Fruit fly (Drosophila melanogaster) whole organism, prepupa: Measurements from ENCODE around the gene Ccz1.

Source experiments
- Blimp-1 ChIP-seq: fragments of 200-800 bp; sonication (Bioruptor generic); optimal IDR thresholded peaks from 3 replicates; lab custom pipeline; 2017; ENCODE audit warnings: missing biosample characterization, missing genetic modification characterization, mild to moderate bottlenecking, moderate library complexity, missing genetic modification reagents
- CG10631 ChIP-seq: fragments of 200-800 bp; sonication (Bioruptor generic); optimal IDR thresholded peaks from 2 replicates; lab custom pipeline; 2016; ENCODE audit warnings: missing biosample characterization, missing genetic modification characterization
- CG10669 ChIP-seq: fragments of 200-800 bp; sonication (Bioruptor generic); optimal IDR thresholded peaks from 3 replicates; lab custom pipeline; 2018; ENCODE audit warnings: missing biosample characterization, mild to moderate bottlenecking, missing genetic modification characterization, moderate library complexity
- CG11294 ChIP-seq: fragments of 200-800 bp; sonication (Bioruptor generic); IDR thresholded peaks from 2 replicates; pipeline ENCODE4 v1.3.6; 2022; ENCODE audit warnings: missing biosample characterization, missing genetic modification characterization
- CG11762 ChIP-seq: fragments of 200-800 bp; sonication (Bioruptor generic); optimal IDR thresholded peaks from 3 replicates; lab custom pipeline; 2016; ENCODE audit warnings: missing biosample characterization, missing genetic modification characterization; ENCODE audit not compliant: insufficient read depth
- CG11902 ChIP-seq: fragments of 200-800 bp; sonication (Bioruptor generic); optimal IDR thresholded peaks from 3 replicates; lab custom pipeline; 2016; ENCODE audit warnings: missing biosample characterization, missing genetic modification characterization
- CG15336 ChIP-seq: fragments of 200-800 bp; sonication (Bioruptor generic); IDR thresholded peaks from 2 replicates; pipeline ENCODE4 v1.3.6; 2022; ENCODE audit warnings: missing biosample characterization, missing genetic modification characterization
- CG1621 ChIP-seq: fragments of 200-800 bp; sonication (Bioruptor generic); optimal IDR thresholded peaks from 3 replicates; lab custom pipeline; 2018; ENCODE audit warnings: missing biosample characterization, mild to moderate bottlenecking, missing genetic modification characterization
- CG16779 ChIP-seq: fragments of 200-800 bp; sonication (Bioruptor generic); optimal IDR thresholded peaks from 3 replicates; lab custom pipeline; 2017; ENCODE audit warnings: missing biosample characterization, mild to moderate bottlenecking, missing genetic modification characterization
- CG31627 ChIP-seq: fragments of 200-800 bp; sonication (Bioruptor generic); optimal IDR thresholded peaks from 3 replicates; lab custom pipeline; 2016; ENCODE audit warnings: missing biosample characterization, missing genetic modification characterization
- CG32006 ChIP-seq: fragments of 200-800 bp; sonication (Bioruptor generic); optimal IDR thresholded peaks from 3 replicates; lab custom pipeline; 2017; ENCODE audit warnings: missing biosample characterization, mild to moderate bottlenecking, missing genetic modification characterization
- CG34406 ChIP-seq: fragments of 200-800 bp; sonication (Bioruptor generic); optimal IDR thresholded peaks from 3 replicates; lab custom pipeline; 2016; ENCODE audit warnings: missing biosample characterization, missing genetic modification characterization
- CG3919 ChIP-seq: fragments of 200-800 bp; sonication (Bioruptor generic); optimal IDR thresholded peaks from 3 replicates; lab custom pipeline; 2016; ENCODE audit warnings: missing biosample characterization, missing genetic modification characterization
- CG4318 ChIP-seq: fragments of 200-800 bp; sonication (Bioruptor generic); optimal IDR thresholded peaks from 3 replicates; lab custom pipeline; 2017; ENCODE audit warnings: missing biosample characterization, mild to moderate bottlenecking, missing genetic modification characterization
- CG6163 ChIP-seq: fragments of 200-800 bp; sonication (Bioruptor generic); IDR thresholded peaks from 3 replicates; pipeline ENCODE4 v1.3.6; 2022; ENCODE audit warnings: missing biosample characterization, missing genetic modification characterization
- CG6276 ChIP-seq: fragments of 200-800 bp; sonication (Bioruptor generic); optimal IDR thresholded peaks from 2 replicates; lab custom pipeline; 2017; ENCODE audit warnings: missing biosample characterization, mild to moderate bottlenecking, missing genetic modification characterization
- CG6808 ChIP-seq: fragments of 200-800 bp; sonication (Bioruptor generic); optimal IDR thresholded peaks from 3 replicates; lab custom pipeline; 2017; ENCODE audit warnings: missing biosample characterization, missing genetic modification characterization, mild to moderate bottlenecking, moderate library complexity, missing genetic modification reagents
- CG7368 ChIP-seq: fragments of 200-800 bp; sonication (Bioruptor generic); optimal IDR thresholded peaks from 3 replicates; lab custom pipeline; 2016; ENCODE audit warnings: missing biosample characterization, missing genetic modification characterization
- CG8119 ChIP-seq: fragments of 200-800 bp; sonication (Bioruptor generic); IDR thresholded peaks from 3 replicates; pipeline ENCODE4 v1.3.6; 2022; ENCODE audit warnings: missing biosample characterization, missing genetic modification characterization
- CG8319 ChIP-seq: fragments of 200-800 bp; sonication (Bioruptor generic); optimal IDR thresholded peaks from 3 replicates; lab custom pipeline; 2016; ENCODE audit warnings: missing biosample characterization, missing genetic modification characterization
- CG9139 ChIP-seq: fragments of 200-800 bp; sonication (Bioruptor generic); optimal IDR thresholded peaks from 3 replicates; lab custom pipeline; 2017; ENCODE audit warnings: missing biosample characterization, mild to moderate bottlenecking, missing genetic modification characterization
- Eip75B ChIP-seq: fragments of 200-800 bp; sonication (Bioruptor generic); optimal IDR thresholded peaks from 3 replicates; lab custom pipeline; 2016; ENCODE audit warnings: missing biosample characterization, missing genetic modification characterization
- Eip78C ChIP-seq: fragments of 200-800 bp; sonication (Bioruptor generic); peaks from one replicate; lab custom pipeline; 2016; ENCODE audit warnings: missing biosample characterization, missing genetic modification characterization
- Eip93F ChIP-seq: fragments of 200-800 bp; sonication (Bioruptor generic); optimal IDR thresholded peaks from 2 replicates; lab custom pipeline; 2016; ENCODE audit warnings: missing biosample characterization, mild to moderate bottlenecking, missing genetic modification characterization
- Ets21C ChIP-seq: fragments of 200-800 bp; sonication (Bioruptor generic); optimal IDR thresholded peaks from 3 replicates; lab custom pipeline; 2016; ENCODE audit warnings: missing biosample characterization, missing genetic modification characterization
- Ets96B ChIP-seq: fragments of 200-800 bp; optimal IDR thresholded peaks from 2 replicates; lab custom pipeline; 2019; ENCODE audit warnings: missing biosample characterization, mild to moderate bottlenecking, missing genetic modification characterization, moderate library complexity
- Hr39 ChIP-seq: fragments of 200-800 bp; sonication (Bioruptor generic); optimal IDR thresholded peaks from 2 replicates; lab custom pipeline; 2016; ENCODE audit warnings: missing biosample characterization, missing genetic modification characterization
- Hr4 ChIP-seq: fragments of 200-800 bp; sonication (Bioruptor generic); optimal IDR thresholded peaks from 3 replicates; lab custom pipeline; 2016; ENCODE audit warnings: missing biosample characterization, missing genetic modification characterization
- Lpt ChIP-seq: fragments of 200-800 bp; sonication (Bioruptor generic); optimal IDR thresholded peaks from 3 replicates; lab custom pipeline; 2016; ENCODE audit warnings: missing biosample characterization, missing genetic modification characterization
- Met ChIP-seq: fragments of 200-800 bp; sonication (Bioruptor generic); optimal IDR thresholded peaks from 3 replicates; lab custom pipeline; 2016; ENCODE audit warnings: missing biosample characterization, missing genetic modification characterization
- Sox102F ChIP-seq: fragments of 200-800 bp; sonication (Bioruptor generic); optimal IDR thresholded peaks from 2 replicates; lab custom pipeline; 2016; ENCODE audit warnings: missing biosample characterization, mild to moderate bottlenecking, missing genetic modification characterization
- Sox14 ChIP-seq: fragments of 200-800 bp; sonication (Bioruptor generic); optimal IDR thresholded peaks from 3 replicates; lab custom pipeline; 2016; ENCODE audit warnings: missing biosample characterization, missing genetic modification characterization
- Sox15 ChIP-seq: fragments of 200-800 bp; sonication (Bioruptor generic); optimal IDR thresholded peaks from 3 replicates; lab custom pipeline; 2016; ENCODE audit warnings: missing biosample characterization, missing genetic modification characterization
- acj6 ChIP-seq: fragments of 200-800 bp; sonication (Bioruptor generic); optimal IDR thresholded peaks from 3 replicates; lab custom pipeline; 2016; ENCODE audit warnings: missing biosample characterization, missing genetic modification characterization
- dac ChIP-seq: fragments of 200-800 bp; sonication (Bioruptor generic); optimal IDR thresholded peaks from 2 replicates; lab custom pipeline; 2017; ENCODE audit warnings: missing biosample characterization, mild to moderate bottlenecking, missing genetic modification characterization
- dsx ChIP-seq: fragments of 200-800 bp; optimal IDR thresholded peaks from 3 replicates; lab custom pipeline; 2019; ENCODE audit warnings: missing biosample characterization, mild to moderate bottlenecking, missing genetic modification characterization, moderate library complexity; ENCODE audit not compliant: poor library complexity, severe bottlenecking
- eg ChIP-seq: fragments of 200-800 bp; sonication (Bioruptor generic); IDR thresholded peaks from 3 replicates; pipeline ENCODE4 v1.3.6; 2022; ENCODE audit warnings: missing biosample characterization, missing genetic modification characterization
- esn ChIP-seq: fragments of 200-800 bp; sonication (Bioruptor generic); optimal IDR thresholded peaks from 2 replicates; lab custom pipeline; 2016; ENCODE audit warnings: missing biosample characterization, mild to moderate bottlenecking, missing genetic modification characterization, moderate library complexity
- fd59A ChIP-seq: fragments of 200-800 bp; sonication (Bioruptor generic); optimal IDR thresholded peaks from 2 replicates; lab custom pipeline; 2017; ENCODE audit warnings: missing biosample characterization, mild to moderate bottlenecking, missing genetic modification characterization, missing genetic modification reagents
- fd85E ChIP-seq: fragments of 200-800 bp; sonication (Bioruptor generic); optimal IDR thresholded peaks from 3 replicates; lab custom pipeline; 2016; ENCODE audit warnings: missing biosample characterization, missing genetic modification characterization
- fkh ChIP-seq: fragments of 200-800 bp; sonication (Bioruptor generic); optimal IDR thresholded peaks from 3 replicates; lab custom pipeline; 2017; ENCODE audit warnings: missing biosample characterization, mild to moderate bottlenecking, missing genetic modification characterization, moderate library complexity
- net ChIP-seq: fragments of 200-800 bp; sonication (Bioruptor generic); optimal IDR thresholded peaks from 3 replicates; lab custom pipeline; 2016; ENCODE audit warnings: missing biosample characterization, missing genetic modification characterization
- pdm3 ChIP-seq: fragments of 200-800 bp; sonication (Bioruptor generic); optimal IDR thresholded peaks from 3 replicates; lab custom pipeline; 2016; ENCODE audit warnings: missing biosample characterization, missing genetic modification characterization
- svp ChIP-seq: fragments of 200-800 bp; sonication (Bioruptor generic); peaks from one replicate; lab custom pipeline; 2016; ENCODE audit warnings: missing biosample characterization, missing genetic modification characterization
- topi ChIP-seq: fragments of 200-800 bp; sonication (Bioruptor generic); optimal IDR thresholded peaks from 3 replicates; lab custom pipeline; 2016; ENCODE audit warnings: missing biosample characterization, missing genetic modification characterization
- vri ChIP-seq: fragments of 200-800 bp; sonication (Bioruptor generic); optimal IDR thresholded peaks from 3 replicates; lab custom pipeline; 2016; ENCODE audit warnings: missing biosample characterization, mild to moderate bottlenecking, missing genetic modification characterization

Ccz1 gene

DNA sequence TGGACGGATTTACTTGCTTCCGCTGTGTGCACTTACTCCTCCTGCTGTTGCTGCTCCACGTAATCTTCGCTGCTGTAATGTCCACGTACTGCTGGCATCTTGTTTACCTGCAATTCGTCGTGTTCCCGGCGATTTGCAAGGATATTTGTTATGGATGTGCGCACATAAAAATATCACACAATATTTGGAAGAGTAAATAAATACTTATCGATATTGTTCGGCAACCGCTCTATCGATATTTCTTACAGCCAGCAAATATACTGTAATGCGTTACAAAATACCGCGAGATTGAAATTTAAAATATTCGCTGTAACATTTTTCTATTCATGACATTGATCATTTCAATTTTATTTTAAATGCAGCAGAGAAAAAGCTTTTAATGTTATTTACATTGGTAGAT is 38.9 kb upstream of the Ccz1 start, which contains the start of gene CG10866:
TSS of gene CG10866 (minus strand) at position 187 of the 400 bp plus-strand sequence.
- no peak for TF ChIP-seq CG11902 (GFP tag; lab: Kevin White, UChicago)
- peak; percentile 34 for TF ChIP-seq svp (GFP tag; lab: Kevin White, UChicago)
- no peak for TF ChIP-seq CG3919 (GFP tag; lab: Kevin White, UChicago)
- no peak for TF ChIP-seq topi
- TF ChIP-seq CG11294 (GFP tag; lab: Robert Waterston, UW), result no peak
- TF ChIP-seq Sox14, result no peak
- TF ChIP-seq esn, result no peak
- no peak for TF ChIP-seq dac (GFP tag; lab: Kevin White, UChicago)
- TF ChIP-seq CG31627 (GFP tag; lab: Kevin White, UChicago), result no peak
- TF ChIP-seq CG34406, result no peak
- TF ChIP-seq fkh (GFP tag; lab: Kevin White, UChicago), result peak; percentile 82
- TF ChIP-seq Blimp-1 (GFP tag; lab: Kevin White, UChicago), result no peak
- peak; percentile 36 for TF ChIP-seq Eip78C (GFP tag; lab: Kevin White, UChicago)
- no peak for TF ChIP-seq CG9139 (GFP tag; lab: Kevin White, UChicago)
- no peak for TF ChIP-seq Eip93F (GFP tag; lab: Kevin White, UChicago)
- TF ChIP-seq CG10631 (GFP tag; lab: Kevin White, UChicago), result no peak
- no peak for TF ChIP-seq CG7368 (GFP tag; lab: Kevin White, UChicago)
- TF ChIP-seq CG1621, result no peak
- TF ChIP-seq CG6163 (GFP tag; lab: Robert Waterston, UW), result no peak
- no peak for TF ChIP-seq Hr4 (GFP tag; lab: Kevin White, UChicago)

DNA sequence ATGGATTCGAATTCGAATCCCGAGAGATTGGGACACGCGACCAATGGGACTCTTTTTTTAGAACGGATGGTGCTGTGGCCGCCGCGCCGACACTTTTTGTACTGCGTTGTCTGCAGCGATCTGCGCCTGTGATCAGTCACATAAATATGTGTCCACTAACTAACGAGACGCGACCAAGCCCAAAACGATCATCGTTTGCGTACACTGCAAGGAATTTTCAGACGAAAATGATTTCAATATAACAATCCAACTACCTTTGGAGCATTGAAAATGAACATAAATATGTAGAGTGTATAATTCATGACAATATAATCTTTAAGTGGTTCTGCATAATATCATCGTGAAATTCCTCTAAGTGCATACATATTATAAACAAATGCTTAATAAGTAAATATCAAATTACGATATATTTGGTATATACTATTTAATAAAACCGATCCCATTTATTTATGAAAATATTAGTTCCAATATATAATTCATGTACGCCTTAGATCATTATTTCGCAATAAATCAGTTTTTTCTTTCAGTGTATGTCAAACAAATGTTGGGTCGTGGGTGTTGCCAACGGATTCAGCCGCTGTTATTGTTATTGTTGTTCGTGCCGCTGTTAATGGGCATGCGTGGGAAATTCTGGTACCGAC is 36.7 kb upstream of the Ccz1 start, which contains the start of gene Eip63F-1:
TSS of gene Eip63F-1 (minus strand) at position 51 of the 641 bp plus-strand sequence.
- TF ChIP-seq CG34406, result peak; percentile 1
- TF ChIP-seq CG6276 (GFP tag; lab: Kevin White, UChicago), result peak; percentile 51
- no peak for TF ChIP-seq CG8319 (GFP tag; lab: Kevin White, UChicago)
- TF ChIP-seq CG8119 (GFP tag; lab: Robert Waterston, UW), result peak; percentile 50
- peak; percentile 62 for TF ChIP-seq svp (GFP tag; lab: Kevin White, UChicago)
- TF ChIP-seq Sox102F (GFP tag; lab: Kevin White, UChicago), result no peak
- peak; percentile 66 for TF ChIP-seq Hr4 (GFP tag; lab: Kevin White, UChicago)
- TF ChIP-seq CG32006 (GFP tag; lab: Kevin White, UChicago), result peak; percentile 69
- TF ChIP-seq Met, result peak; percentile 19
- TF ChIP-seq acj6 (GFP tag; lab: Kevin White, UChicago), result no peak
- peak; percentile 36 for TF ChIP-seq net (GFP tag; lab: Kevin White, UChicago)
- TF ChIP-seq Eip78C (GFP tag; lab: Kevin White, UChicago), result peak; percentile 76
- TF ChIP-seq topi, result no peak
- TF ChIP-seq fd59A, result no peak
- 0 out of 3 replicates have a peak, but pooled peaks have one; percentile 34 for TF ChIP-seq eg
- TF ChIP-seq esn, result peak; percentile 27
- TF ChIP-seq vri (GFP tag; lab: Kevin White, UChicago), result no peak
- TF ChIP-seq Hr39 (GFP tag; lab: Kevin White, UChicago), result peak; percentile 15
- TF ChIP-seq pdm3 (GFP tag; lab: Kevin White, UChicago), result peak; percentile 20
- peak; percentile 37 for TF ChIP-seq CG3919 (GFP tag; lab: Kevin White, UChicago)
- TF ChIP-seq CG16779 (tag; lab: Kevin White, UChicago), result no peak
- TF ChIP-seq Ets96B, result no peak
- no peak for TF ChIP-seq CG6808 (GFP tag; lab: Kevin White, UChicago)
- no peak for TF ChIP-seq Eip93F (GFP tag; lab: Kevin White, UChicago)
- TF ChIP-seq dsx (GFP tag; lab: Kevin White, UChicago), result no peak
- no peak for TF ChIP-seq Sox14
- no peak for TF ChIP-seq Lpt (GFP tag; lab: Kevin White, UChicago)
- no peak for TF ChIP-seq Ets21C
- peak; percentile 12 for TF ChIP-seq CG4318 (GFP tag; lab: Kevin White, UChicago)
- TF ChIP-seq Sox15 (GFP tag; lab: Kevin White, UChicago), result no peak
- TF ChIP-seq CG7368 (GFP tag; lab: Kevin White, UChicago), result no peak
- TF ChIP-seq fd85E (GFP tag; lab: Kevin White, UChicago), result no peak
- peak; percentile 12 for TF ChIP-seq CG31627 (GFP tag; lab: Kevin White, UChicago)
- TF ChIP-seq CG15336 (GFP tag; lab: Robert Waterston, UW), result peak; percentile 62
- no peak for TF ChIP-seq CG10669
- no peak for TF ChIP-seq CG11902 (GFP tag; lab: Kevin White, UChicago)
- TF ChIP-seq fkh (GFP tag; lab: Kevin White, UChicago), result no peak
- TF ChIP-seq CG9139 (GFP tag; lab: Kevin White, UChicago), result no peak
- no peak for TF ChIP-seq Eip75B (GFP tag; lab: Kevin White, UChicago)
- TF ChIP-seq CG10631 (GFP tag; lab: Kevin White, UChicago), result no peak
- TF ChIP-seq CG11294 (GFP tag; lab: Robert Waterston, UW), result no peak
- no peak for TF ChIP-seq CG11762 (GFP tag; lab: Kevin White, UChicago)
- no peak for TF ChIP-seq dac (GFP tag; lab: Kevin White, UChicago)
- no peak for TF ChIP-seq Blimp-1 (GFP tag; lab: Kevin White, UChicago)
